Worm (Caenorhabditis elegans) whole organism, L3 larva: ENCODE results near the gene zipt-7.2.

Experiments used
- R02D3.7 ChIP-seq: fragments of 150-350 bp; optimal IDR thresholded peaks from 2 replicates; lab custom pipeline; 2014; ENCODE audit warnings: missing biosample characterization, missing genetic modification characterization
- ZK546.5 ChIP-seq: sonication (generic microtip); optimal IDR thresholded peaks from 2 replicates; lab custom pipeline; 2017; ENCODE audit warnings: missing biosample characterization, missing genetic modification characterization
- aly-2 ChIP-seq: fragments of 150-350 bp; optimal IDR thresholded peaks from 2 replicates; lab custom pipeline; 2014; ENCODE audit warnings: missing biosample characterization, missing genetic modification characterization
- ceh-16 ChIP-seq: sonication (generic microtip); optimal IDR thresholded peaks from 2 replicates; lab custom pipeline; 2017; ENCODE audit warnings: missing biosample characterization, missing genetic modification characterization
- ceh-28 ChIP-seq: fragments of 150-350 bp; optimal IDR thresholded peaks from 2 replicates; lab custom pipeline; 2014; ENCODE audit warnings: missing biosample characterization, missing genetic modification reagents, missing genetic modification characterization
- ceh-82 ChIP-seq: fragments of 150-350 bp; optimal IDR thresholded peaks from 2 replicates; lab custom pipeline; 2014; ENCODE audit warnings: missing biosample characterization, missing genetic modification characterization
- eor-1 ChIP-seq, 2 experiments: fragments of 150-350 bp; optimal IDR thresholded peaks; 2 replicates each; lab custom pipeline; 2014 to 2018; ENCODE audit warnings: missing biosample characterization in 2 of 2, missing genetic modification characterization in 2 of 2
- fkh-10 ChIP-seq: sonication (generic microtip); optimal IDR thresholded peaks from 2 replicates; lab custom pipeline; 2017; ENCODE audit warnings: missing biosample characterization, missing genetic modification reagents, missing genetic modification characterization
- fkh-2 ChIP-seq: fragments of 150-350 bp; optimal IDR thresholded peaks from 2 replicates; lab custom pipeline; 2014; ENCODE audit warnings: missing biosample characterization, missing genetic modification reagents, missing genetic modification characterization
- hmg-11 ChIP-seq: sonication (generic microtip); optimal IDR thresholded peaks from 2 replicates; lab custom pipeline; 2016; ENCODE audit warnings: missing genetic modification characterization, missing compliant biosample characterization
- lin-15B ChIP-seq: fragments of 150-350 bp; optimal IDR thresholded peaks from 2 replicates; lab custom pipeline; 2014; ENCODE audit warnings: missing biosample characterization, missing genetic modification characterization
- lin-39 ChIP-seq: fragments of 150-350 bp; optimal IDR thresholded peaks from 2 replicates; lab custom pipeline; 2018; ENCODE audit warnings: missing biosample characterization, missing genetic modification reagents, missing genetic modification characterization
- lsy-12 ChIP-seq: sonication (generic microtip); optimal IDR thresholded peaks from 2 replicates; lab custom pipeline; 2016; ENCODE audit warnings: mild to moderate bottlenecking, missing genetic modification characterization, missing compliant biosample characterization
- nfya-1 ChIP-seq: sonication (generic microtip); optimal IDR thresholded peaks from 2 replicates; lab custom pipeline; 2017; ENCODE audit warnings: missing genetic modification characterization, mild to moderate bottlenecking, missing compliant biosample characterization, antibody characterized with exemption, moderate library complexity; ENCODE audit not compliant: insufficient read depth
- nhr-12 ChIP-seq: fragments of 150-350 bp; optimal IDR thresholded peaks from 2 replicates; lab custom pipeline; 2014; ENCODE audit warnings: missing biosample characterization, missing genetic modification characterization
- nhr-23 ChIP-seq: fragments of 150-350 bp; optimal IDR thresholded peaks from 2 replicates; lab custom pipeline; 2014; ENCODE audit warnings: missing biosample characterization, missing genetic modification reagents, missing genetic modification characterization
- nhr-237 ChIP-seq: fragments of 150-350 bp; optimal IDR thresholded peaks from 2 replicates; lab custom pipeline; 2014; ENCODE audit warnings: missing biosample characterization, missing genetic modification characterization
- nhr-25 ChIP-seq: sonication (generic microtip); optimal IDR thresholded peaks from 2 replicates; lab custom pipeline; 2017; ENCODE audit warnings: missing biosample characterization, missing genetic modification characterization
- nhr-28 ChIP-seq: fragments of 150-350 bp; optimal IDR thresholded peaks from 2 replicates; lab custom pipeline; 2014; ENCODE audit warnings: missing biosample characterization, missing genetic modification characterization
- nhr-43 ChIP-seq: sonication (generic microtip); optimal IDR thresholded peaks from 2 replicates; lab custom pipeline; 2016; ENCODE audit warnings: mild to moderate bottlenecking, missing genetic modification characterization, missing compliant biosample characterization; ENCODE audit not compliant: poor library complexity, severe bottlenecking
- nhr-67 ChIP-seq: fragments of 150-350 bp; optimal IDR thresholded peaks from 2 replicates; lab custom pipeline; 2014; ENCODE audit warnings: missing biosample characterization, missing genetic modification characterization
- nhr-76 ChIP-seq: fragments of 150-350 bp; sonication (generic microtip); optimal IDR thresholded peaks from 5 replicates; lab custom pipeline; 2014; ENCODE audit warnings: missing biosample characterization, missing genetic modification characterization
- nhr-77 ChIP-seq: fragments of 150-350 bp; optimal IDR thresholded peaks from 2 replicates; lab custom pipeline; 2014; ENCODE audit warnings: missing biosample characterization, missing genetic modification characterization
- pha-4 ChIP-seq: fragments of 150-350 bp; optimal IDR thresholded peaks from 2 replicates; lab custom pipeline; 2014; ENCODE audit warnings: missing biosample characterization, missing genetic modification reagents, missing genetic modification characterization
- pqm-1 ChIP-seq: fragments of 150-350 bp; optimal IDR thresholded peaks from 2 replicates; lab custom pipeline; 2017; ENCODE audit warnings: missing biosample characterization, missing genetic modification characterization, inconsistent platforms
- sea-2 ChIP-seq: fragments of 150-350 bp; sonication (generic microtip); optimal IDR thresholded peaks from 4 replicates; lab custom pipeline; 2014; ENCODE audit warnings: missing biosample characterization, missing genetic modification reagents, missing genetic modification characterization
- skn-1 ChIP-seq: fragments of 150-350 bp; optimal IDR thresholded peaks from 2 replicates; lab custom pipeline; 2014; ENCODE audit warnings: missing biosample characterization, missing genetic modification characterization
- tbx-2 ChIP-seq: sonication (generic microtip); optimal IDR thresholded peaks from 2 replicates; lab custom pipeline; 2016; ENCODE audit warnings: mild to moderate bottlenecking, missing genetic modification characterization, missing compliant biosample characterization
- unc-39 ChIP-seq: sonication (generic microtip); optimal IDR thresholded peaks from 4 replicates; lab custom pipeline; 2017; ENCODE audit warnings: missing biosample characterization, missing genetic modification characterization
- zag-1 ChIP-seq: fragments of 150-350 bp; optimal IDR thresholded peaks from 2 replicates; lab custom pipeline; 2014; ENCODE audit warnings: missing biosample characterization, missing genetic modification characterization
- ztf-11 ChIP-seq: fragments of 150-350 bp; optimal IDR thresholded peaks from 2 replicates; lab custom pipeline; 2014; ENCODE audit warnings: missing biosample characterization, missing genetic modification characterization

The zipt-7.2 gene

ce11 chrX:15507830-15508347 lies at the start of gene zipt-7.2:
Gene zipt-7.2 (minus strand): TSS chrX:15507880.
- TF ChIP-seq nhr-76 (tag; lab: Kevin White, UChicago): no peak
- TF ChIP-seq unc-39 (tag; lab: Kevin White, UChicago): no peak
- no peak for TF ChIP-seq nhr-28 (tag; lab: Kevin White, UChicago)
- no peak for TF ChIP-seq nhr-237
- TF ChIP-seq nfya-1 (tag; lab: Kevin White, UChicago): no peak
- TF ChIP-seq ZK546.5 (tag; lab: Kevin White, UChicago): no peak
- no peak for TF ChIP-seq nhr-12 (tag; lab: Kevin White, UChicago)
- TF ChIP-seq ceh-28 (tag; lab: Kevin White, UChicago): peak; percentile 6
- TF ChIP-seq ceh-16: no peak
- no peak for TF ChIP-seq nhr-77
- no peak for TF ChIP-seq nhr-43
- no peak for TF ChIP-seq lsy-12
- peak; percentile 41 for TF ChIP-seq lin-15B
- TF ChIP-seq nhr-23: no peak
- no peak for TF ChIP-seq fkh-10
- no peak for TF ChIP-seq fkh-2 (tag; lab: Kevin White, UChicago)
- no peak for TF ChIP-seq skn-1
- no peak for TF ChIP-seq R02D3.7 (tag; lab: Kevin White, UChicago)
- TF ChIP-seq ceh-82: no peak
- no peak for TF ChIP-seq nhr-67 (tag; lab: Kevin White, UChicago)
- peak; percentile 59 for TF ChIP-seq lin-39 (tag; lab: Kevin White, UChicago)
- TF ChIP-seq sea-2 (GFP tag; lab: Kevin White, UChicago): no peak
- TF ChIP-seq hmg-11: peak; percentile 36
- TF ChIP-seq ztf-11 (tag; lab: Kevin White, UChicago): no peak
- no peak for TF ChIP-seq aly-2
- no peak for TF ChIP-seq zag-1 (tag; lab: Kevin White, UChicago)
- no peak for TF ChIP-seq tbx-2

- no peak for TF ChIP-seq ceh-28 (tag; lab: Kevin White, UChicago)
- peak; percentile 2 for TF ChIP-seq lin-39 (tag; lab: Kevin White, UChicago)
- TF ChIP-seq, all 47 proteins: peak for 1
These were observed 47.8 kb upstream of the zipt-7.2 start for ce11 chrX:15555529-15555928.

- TF ChIP-seq nfya-1 (tag; lab: Kevin White, UChicago) (peak; percentile 26), ceh-16 (no peak)
These were observed 47.2 kb upstream of the zipt-7.2 start for ce11 chrX:15554910-15555309.

ce11 chrX:15552024-15552769 lies 44.5 kb upstream of the zipt-7.2 start:
- TF ChIP-seq zag-1 (tag; lab: Kevin White, UChicago) (no peak), nhr-237 (no peak), nhr-25 (no peak), pqm-1 (tag; lab: Kevin White, UChicago) (no peak), aly-2 (no peak), nhr-43 (no peak), eor-1 (tag; optimal IDR thresholded peaks at IDR 0.05; lab: Kevin White, UChicago) (no peak), pha-4 (tag; lab: Kevin White, UChicago) (no peak), nfya-1 (tag; lab: Kevin White, UChicago) (no peak)

ce11 chrX:15550769-15551168 lies 43.1 kb upstream of the zipt-7.2 start:
- TF ChIP-seq lin-39 (tag; lab: Kevin White, UChicago): no peak
- TF ChIP-seq, all 47 proteins: peak for 0

ce11 chrX:15547896-15548295 lies 40.2 kb upstream of the zipt-7.2 start:
- TF ChIP-seq nhr-12 (tag; lab: Kevin White, UChicago): no peak
- TF ChIP-seq, all 47 proteins: peak for 0
